Worm (Caenorhabditis elegans) whole organism, late embryonic: ENCODE data around the gene fbxa-210.

Experiments
- C08G9.2 ChIP-seq: sonication (generic microtip); optimal IDR thresholded peaks from 2 replicates; lab custom pipeline; 2016; ENCODE audit warnings: mild to moderate bottlenecking, missing genetic modification characterization, moderate library complexity, missing compliant biosample characterization
- F13H6.1 ChIP-seq: sonication (generic microtip); optimal IDR thresholded peaks from 2 replicates; lab custom pipeline; 2016; ENCODE audit warnings: missing genetic modification characterization, missing compliant biosample characterization
- T23F11.4 ChIP-seq: fragments of 200-800 bp; sonication (Bioruptor generic); optimal IDR thresholded peaks from 2 replicates; lab custom pipeline; 2018; ENCODE audit warnings: mild to moderate bottlenecking, missing genetic modification characterization, missing compliant biosample characterization
- Y22D7AL.16 ChIP-seq: sonication (generic microtip); optimal IDR thresholded peaks from 2 replicates; lab custom pipeline; 2016; ENCODE audit warnings: missing genetic modification characterization, missing compliant biosample characterization
- ceh-19 ChIP-seq: fragments of 200-800 bp; sonication (Bioruptor generic); optimal IDR thresholded peaks from 2 replicates; lab custom pipeline; 2018; ENCODE audit warnings: mild to moderate bottlenecking, missing genetic modification characterization, missing compliant biosample characterization
- ceh-22 ChIP-seq: sonication (generic microtip); optimal IDR thresholded peaks from 2 replicates; lab custom pipeline; 2017; ENCODE audit warnings: missing biosample characterization, missing genetic modification characterization
- ceh-24 ChIP-seq: sonication (generic microtip); optimal IDR thresholded peaks from 2 replicates; lab custom pipeline; 2016; ENCODE audit warnings: mild to moderate bottlenecking, missing genetic modification characterization, missing compliant biosample characterization
- ceh-34 ChIP-seq: sonication (generic microtip); optimal IDR thresholded peaks from 2 replicates; lab custom pipeline; 2016; ENCODE audit warnings: mild to moderate bottlenecking, missing genetic modification characterization, missing compliant biosample characterization
- ceh-48 ChIP-seq: sonication (generic microtip); optimal IDR thresholded peaks from 2 replicates; lab custom pipeline; 2016; ENCODE audit warnings: missing genetic modification characterization, inconsistent platforms, missing compliant biosample characterization
- ceh-6 ChIP-seq: fragments of 200-800 bp; sonication (Bioruptor generic); optimal IDR thresholded peaks from 2 replicates; lab custom pipeline; 2018; ENCODE audit warnings: mild to moderate bottlenecking, missing genetic modification characterization, missing compliant biosample characterization
- ceh-9 ChIP-seq: sonication (generic microtip); optimal IDR thresholded peaks from 2 replicates; lab custom pipeline; 2016; ENCODE audit warnings: mild to moderate bottlenecking, missing genetic modification characterization, inconsistent platforms, missing compliant biosample characterization
- che-1 ChIP-seq: sonication (generic microtip); optimal IDR thresholded peaks from 2 replicates; lab custom pipeline; 2016; ENCODE audit warnings: mild to moderate bottlenecking, missing genetic modification characterization, missing compliant biosample characterization
- dmd-4 ChIP-seq: sonication (generic microtip); optimal IDR thresholded peaks from 2 replicates; lab custom pipeline; 2016; ENCODE audit warnings: borderline replicate concordance, missing genetic modification characterization, missing compliant biosample characterization
- dve-1 ChIP-seq: sonication (generic microtip); optimal IDR thresholded peaks from 2 replicates; lab custom pipeline; 2017; ENCODE audit warnings: antibody characterized with exemption, mild to moderate bottlenecking, missing genetic modification characterization, missing compliant biosample characterization
- eyg-1 ChIP-seq: sonication (generic microtip); optimal IDR thresholded peaks from 2 replicates; lab custom pipeline; 2016; ENCODE audit warnings: missing genotype, missing genetic modification characterization, missing compliant biosample characterization
- gmeb-2 ChIP-seq: sonication (generic microtip); optimal IDR thresholded peaks from 2 replicates; lab custom pipeline; 2016; ENCODE audit warnings: missing genetic modification characterization, inconsistent platforms, missing compliant biosample characterization
- hlh-30 ChIP-seq: sonication (generic microtip); optimal IDR thresholded peaks from 2 replicates; lab custom pipeline; 2017; ENCODE audit warnings: antibody characterized with exemption, missing genetic modification characterization, missing compliant biosample characterization; ENCODE audit not compliant: insufficient read depth
- hlh-8 ChIP-seq: sonication (generic microtip); optimal IDR thresholded peaks from 2 replicates; lab custom pipeline; 2016; ENCODE audit warnings: missing genotype, missing genetic modification characterization, missing compliant biosample characterization
- madf-2 ChIP-seq: sonication (generic microtip); optimal IDR thresholded peaks from 2 replicates; lab custom pipeline; 2017; ENCODE audit warnings: missing genetic modification characterization, missing compliant biosample characterization
- nfya-1 ChIP-seq: sonication (generic microtip); optimal IDR thresholded peaks from 2 replicates; lab custom pipeline; 2017; ENCODE audit warnings: missing genetic modification characterization, mild to moderate bottlenecking, missing compliant biosample characterization, antibody characterized with exemption, moderate library complexity
- nhr-232 ChIP-seq: sonication (generic microtip); optimal IDR thresholded peaks from 2 replicates; lab custom pipeline; 2016; ENCODE audit warnings: missing genetic modification characterization, missing compliant biosample characterization
- odd-2 ChIP-seq: sonication (generic microtip); optimal IDR thresholded peaks from 2 replicates; lab custom pipeline; 2017; ENCODE audit warnings: antibody characterized with exemption, mild to moderate bottlenecking, missing genetic modification characterization, missing compliant biosample characterization
- pat-9 ChIP-seq: fragments of 200-800 bp; sonication (Bioruptor generic); optimal IDR thresholded peaks from 2 replicates; lab custom pipeline; 2018; ENCODE audit warnings: mild to moderate bottlenecking, missing genetic modification characterization, moderate library complexity, missing compliant biosample characterization
- pha-2 ChIP-seq: sonication (generic microtip); optimal IDR thresholded peaks from 2 replicates; lab custom pipeline; 2017; ENCODE audit warnings: mild to moderate bottlenecking, missing genetic modification characterization, missing compliant biosample characterization
- pha-4 ChIP-seq: fragments of 150-350 bp; optimal IDR thresholded peaks from 2 replicates; lab custom pipeline; 2018; ENCODE audit warnings: missing biosample characterization, missing genetic modification reagents, missing genetic modification characterization
- pqm-1 ChIP-seq: sonication (generic microtip); optimal IDR thresholded peaks from 2 replicates; lab custom pipeline; 2016; ENCODE audit warnings: missing genetic modification characterization, missing compliant biosample characterization
- pros-1 ChIP-seq: fragments of 150-350 bp; optimal IDR thresholded peaks from 2 replicates; lab custom pipeline; 2014; ENCODE audit warnings: missing biosample characterization, missing genetic modification reagents, missing genetic modification characterization
- rnt-1 ChIP-seq: sonication (generic microtip); optimal IDR thresholded peaks from 2 replicates; lab custom pipeline; 2016; ENCODE audit warnings: missing genetic modification characterization, missing compliant biosample characterization
- sdc-2 ChIP-seq: sonication (generic microtip); optimal IDR thresholded peaks from 2 replicates; lab custom pipeline; 2016; ENCODE audit warnings: missing genotype, missing genetic modification characterization, missing compliant biosample characterization
- unc-86 ChIP-seq: sonication (generic microtip); optimal IDR thresholded peaks from 2 replicates; lab custom pipeline; 2016; ENCODE audit warnings: missing genetic modification characterization, missing compliant biosample characterization
- ztf-16 ChIP-seq: sonication (generic microtip); optimal IDR thresholded peaks from 2 replicates; lab custom pipeline; 2017; ENCODE audit warnings: missing genetic modification characterization, missing compliant biosample characterization

fbxa-210 gene

ce11 chrV:18086174-18086661, 39.0 kb upstream of the fbxa-210 start, which contains the start of gene Y59A8B.12:
Gene Y59A8B.12, minus strand, starts transcription at chrV:18086224.
- TF ChIP-seq ceh-22 (tag; lab: Kevin White, UChicago) (no peak), eyg-1 (tag; lab: Kevin White, UChicago) (no peak)
- TF ChIP-seq, all 69 proteins: peak for 0

- TF ChIP-seq nfya-1 (tag; lab: Kevin White, UChicago) = peak; percentile 41
- no peak for TF ChIP-seq odd-2
- no peak for TF ChIP-seq C08G9.2
- TF ChIP-seq unc-86 (tag; lab: Kevin White, UChicago) = no peak
- TF ChIP-seq rnt-1 (tag; lab: Kevin White, UChicago) = no peak
Observed at ce11 chrV:18086783-18087182, 38.4 kb upstream of the fbxa-210 start, which contains the start of gene slr-2. Gene slr-2, plus strand, starts transcription at chrV:18087123.

- TF ChIP-seq pros-1 (tag; lab: Kevin White, UChicago) (no peak), ceh-24 (no peak), ceh-6 (GFP tag; lab: Kevin White, UChicago) (no peak), pat-9 (tag; lab: Kevin White, UChicago) (no peak), gmeb-2 (tag; lab: Kevin White, UChicago) (no peak), F13H6.1 (tag; lab: Kevin White, UChicago) (no peak), eyg-1 (tag; lab: Kevin White, UChicago) (no peak), ztf-16 (tag; lab: Kevin White, UChicago) (no peak), Y22D7AL.16 (no peak), ceh-34 (tag; lab: Kevin White, UChicago) (no peak), dmd-4 (tag; lab: Kevin White, UChicago) (no peak), sdc-2 (tag; lab: Kevin White, UChicago) (no peak), ceh-48 (tag; lab: Kevin White, UChicago) (no peak), madf-2 (tag; lab: Kevin White, UChicago) (no peak)
Observed at ce11 chrV:18091216-18091615, 34.0 kb upstream of the fbxa-210 start.

ce11 chrV:18093941-18094340, 31.2 kb upstream of the fbxa-210 start:
- TF ChIP-seq hlh-30 = no peak
- TF ChIP-seq odd-2 = no peak
- TF ChIP-seq dve-1 (tag; lab: Kevin White, UChicago) = no peak
- TF ChIP-seq pqm-1 (tag; lab: Kevin White, UChicago) = no peak

- no peak for TF ChIP-seq hlh-8 (tag; lab: Kevin White, UChicago)
- TF ChIP-seq ceh-9 = no peak
- TF ChIP-seq ceh-19 (GFP tag; lab: Kevin White, UChicago) = no peak
- no peak for TF ChIP-seq dve-1 (tag; lab: Kevin White, UChicago)
- TF ChIP-seq nfya-1 (tag; lab: Kevin White, UChicago) = no peak
- no peak for TF ChIP-seq T23F11.4
- no peak for TF ChIP-seq nhr-232 (tag; lab: Kevin White, UChicago)
- TF ChIP-seq dmd-4 (tag; lab: Kevin White, UChicago) = no peak
- TF ChIP-seq F13H6.1 (tag; lab: Kevin White, UChicago) = no peak
- TF ChIP-seq pqm-1 (tag; lab: Kevin White, UChicago) = no peak
- TF ChIP-seq, all 69 proteins: peak for 0
Observed at ce11 chrV:18098387-18098786, 26.8 kb upstream of the fbxa-210 start, which contains the start of gene par-4. Gene par-4, plus strand, starts transcription at chrV:18098687.

ce11 chrV:18106055-18106454, 19.1 kb upstream of the fbxa-210 start:
- TF ChIP-seq pha-2 (tag; lab: Kevin White, UChicago) (no peak), C08G9.2 (no peak), sdc-2 (tag; lab: Kevin White, UChicago) (no peak), ceh-24 (no peak), che-1 (tag; lab: Kevin White, UChicago) (no peak), pha-4 (no peak), ceh-19 (GFP tag; lab: Kevin White, UChicago) (no peak)
